Worm (Caenorhabditis elegans) whole organism, L2 larva: ENCODE results near the gene srw-97.

ENCODE experiments used
- C34F6.9 ChIP-seq: fragments of 150-350 bp; optimal IDR thresholded peaks from 2 replicates; lab custom pipeline; 2014; ENCODE audit warnings: missing biosample characterization, missing genetic modification characterization
- F13H6.1 ChIP-seq: sonication (generic microtip); optimal IDR thresholded peaks from 2 replicates; lab custom pipeline; 2016; ENCODE audit warnings: missing genetic modification characterization, missing compliant biosample characterization
- R02D3.7 ChIP-seq: fragments of 150-350 bp; optimal IDR thresholded peaks from 2 replicates; lab custom pipeline; 2014; ENCODE audit warnings: missing biosample characterization, missing genetic modification characterization
- Y55F3AM.14 ChIP-seq: fragments of 200-800 bp; sonication (Bioruptor generic); optimal IDR thresholded peaks from 2 replicates; lab custom pipeline; 2018; ENCODE audit warnings: mild to moderate bottlenecking, missing genetic modification characterization, missing compliant biosample characterization
- ZK546.5 ChIP-seq: sonication (generic microtip); optimal IDR thresholded peaks from 2 replicates; lab custom pipeline; 2017; ENCODE audit warnings: missing biosample characterization, missing genetic modification characterization
- alr-1 ChIP-seq: fragments of 150-350 bp; optimal IDR thresholded peaks from 2 replicates; lab custom pipeline; 2014; ENCODE audit warnings: missing biosample characterization, missing genetic modification characterization
- aly-2 ChIP-seq: fragments of 150-350 bp; optimal IDR thresholded peaks from 2 replicates; lab custom pipeline; 2014; ENCODE audit warnings: missing biosample characterization, missing genetic modification characterization
- ama-1 ChIP-seq: fragments of 150-350 bp; optimal IDR thresholded peaks from 2 replicates; lab custom pipeline; 2018; ENCODE audit warnings: inconsistent platforms
- blmp-1 ChIP-seq: sonication (generic microtip); optimal IDR thresholded peaks from 2 replicates; lab custom pipeline; 2017; ENCODE audit warnings: missing genetic modification characterization, mild to moderate bottlenecking, missing compliant biosample characterization, antibody characterized with exemption, moderate library complexity; ENCODE audit not compliant: insufficient read depth
- ceh-16 ChIP-seq: fragments of 150-350 bp; optimal IDR thresholded peaks from 2 replicates; lab custom pipeline; 2014; ENCODE audit warnings: missing biosample characterization, missing genetic modification characterization
- crh-2 ChIP-seq: sonication (generic microtip); optimal IDR thresholded peaks from 2 replicates; lab custom pipeline; 2017; ENCODE audit warnings: missing biosample characterization, missing genetic modification characterization
- dmd-4 ChIP-seq: sonication (generic microtip); optimal IDR thresholded peaks from 2 replicates; lab custom pipeline; 2017; ENCODE audit warnings: missing biosample characterization, missing genetic modification characterization
- egl-27 ChIP-seq: sonication (generic microtip); optimal IDR thresholded peaks from 3 replicates; lab custom pipeline; 2017; ENCODE audit warnings: missing biosample characterization, missing genetic modification reagents, missing genetic modification characterization
- elt-1 ChIP-seq: fragments of 150-350 bp; optimal IDR thresholded peaks from 2 replicates; lab custom pipeline; 2014; ENCODE audit warnings: missing biosample characterization, missing genetic modification characterization
- elt-3 ChIP-seq: sonication (generic microtip); optimal IDR thresholded peaks from 2 replicates; lab custom pipeline; 2017; ENCODE audit warnings: missing biosample characterization, missing genetic modification characterization
- fos-1 ChIP-seq: fragments of 150-350 bp; optimal IDR thresholded peaks from 2 replicates; lab custom pipeline; 2014; ENCODE audit warnings: missing biosample characterization, missing genetic modification characterization
- lin-11 ChIP-seq: fragments of 150-350 bp; sonication (generic microtip); optimal IDR thresholded peaks from 2 replicates; lab custom pipeline; 2014; ENCODE audit warnings: missing biosample characterization, missing genetic modification characterization, inconsistent platforms, mixed read lengths
- lin-13 ChIP-seq: fragments of 150-350 bp; optimal IDR thresholded peaks from 2 replicates; lab custom pipeline; 2014; ENCODE audit warnings: missing biosample characterization, missing genetic modification reagents, missing genetic modification characterization
- lin-39 ChIP-seq: fragments of 150-350 bp; optimal IDR thresholded peaks from 2 replicates; lab custom pipeline; 2014; ENCODE audit warnings: missing biosample characterization, missing genetic modification reagents, missing genetic modification characterization
- mbf-1 ChIP-seq: sonication (generic microtip); optimal IDR thresholded peaks from 2 replicates; lab custom pipeline; 2017; ENCODE audit warnings: missing biosample characterization, missing genetic modification characterization
- mdl-1 ChIP-seq, 2 experiments: fragments of 150-350 bp in 1 of 2; sonication (generic microtip) in 1 of 2; optimal IDR thresholded peaks; 2 replicates each; lab custom pipeline; 2017; ENCODE audit warnings: missing biosample characterization in 2 of 2, missing genetic modification characterization in 2 of 2
- nhr-10 ChIP-seq: sonication (generic microtip); optimal IDR thresholded peaks from 2 replicates; lab custom pipeline; 2017; ENCODE audit warnings: missing biosample characterization, missing genetic modification characterization
- nhr-11 ChIP-seq: fragments of 150-350 bp; optimal IDR thresholded peaks from 2 replicates; lab custom pipeline; 2014; ENCODE audit warnings: missing biosample characterization, missing genetic modification characterization
- nhr-21 ChIP-seq: fragments of 150-350 bp; optimal IDR thresholded peaks from 2 replicates; lab custom pipeline; 2014; ENCODE audit warnings: missing biosample characterization, missing genetic modification characterization
- nhr-23 ChIP-seq: fragments of 150-350 bp; optimal IDR thresholded peaks from 2 replicates; lab custom pipeline; 2014; ENCODE audit warnings: missing biosample characterization, missing genetic modification reagents, missing genetic modification characterization
- nhr-237 ChIP-seq: fragments of 150-350 bp; optimal IDR thresholded peaks from 2 replicates; lab custom pipeline; 2014; ENCODE audit warnings: missing biosample characterization, missing genetic modification characterization
- nhr-25 ChIP-seq: fragments of 150-350 bp; sonication (generic microtip); optimal IDR thresholded peaks from 3 replicates; lab custom pipeline; 2014; ENCODE audit warnings: missing biosample characterization, missing genetic modification characterization
- nhr-6 ChIP-seq: fragments of 150-350 bp; optimal IDR thresholded peaks from 2 replicates; lab custom pipeline; 2014; ENCODE audit warnings: missing biosample characterization, missing genetic modification characterization
- peb-1 ChIP-seq: fragments of 150-350 bp; optimal IDR thresholded peaks from 2 replicates; lab custom pipeline; 2014; ENCODE audit warnings: missing biosample characterization, missing genetic modification characterization
- sem-4 ChIP-seq: fragments of 150-350 bp; optimal IDR thresholded peaks from 2 replicates; lab custom pipeline; 2014; ENCODE audit warnings: missing biosample characterization, missing genetic modification reagents, missing genetic modification characterization
- skn-1 ChIP-seq: sonication (generic microtip); optimal IDR thresholded peaks from 2 replicates; lab custom pipeline; 2017; ENCODE audit warnings: missing biosample characterization, missing genetic modification characterization
- sma-3 ChIP-seq: sonication (generic microtip); optimal IDR thresholded peaks from 2 replicates; lab custom pipeline; 2016; ENCODE audit warnings: missing genetic modification reagents, missing genetic modification characterization, missing compliant biosample characterization
- snpc-4 ChIP-seq: fragments of 150-350 bp; optimal IDR thresholded peaks from 2 replicates; lab custom pipeline; 2014; ENCODE audit warnings: missing biosample characterization, missing genetic modification characterization
- unc-39 ChIP-seq: fragments of 150-350 bp; optimal IDR thresholded peaks from 2 replicates; lab custom pipeline; 2014; ENCODE audit warnings: missing biosample characterization, missing genetic modification characterization
- unc-55 ChIP-seq: fragments of 150-350 bp; sonication (generic microtip); optimal IDR thresholded peaks from 3 replicates; lab custom pipeline; 2014; ENCODE audit warnings: missing biosample characterization, missing genetic modification reagents, missing genetic modification characterization
- ztf-1 ChIP-seq: fragments of 200-800 bp; sonication (Bioruptor generic); conservative IDR thresholded peaks from 2 replicates; pipeline ENCODE4 v1.3.6; 2022; ENCODE audit warnings: missing genetic modification characterization, missing compliant biosample characterization
- ztf-11 ChIP-seq: sonication (generic microtip); optimal IDR thresholded peaks from 2 replicates; lab custom pipeline; 2017; ENCODE audit warnings: missing biosample characterization, missing genetic modification characterization

Gene srw-97

ce11 chrII:1703363-1703762, 34.5 kb upstream of the srw-97 start, which contains the start of gene fbxb-47:
TSS of gene fbxb-47 (minus strand) at chrII:1703463.
- no peak for TF ChIP-seq skn-1 (tag; lab: Kevin White, UChicago)
- TF ChIP-seq ZK546.5 (tag; lab: Kevin White, UChicago), result no peak
- no peak for TF ChIP-seq nhr-10
- TF ChIP-seq R02D3.7 (tag; lab: Kevin White, UChicago), result no peak
- TF ChIP-seq dmd-4 (tag; lab: Kevin White, UChicago), result no peak
- no peak for TF ChIP-seq ztf-1 (GFP tag; lab: Robert Waterston, UW)
- no peak for TF ChIP-seq sem-4
- no peak for TF ChIP-seq nhr-21
- no peak for TF ChIP-seq blmp-1 (tag; lab: Kevin White, UChicago)
- no peak for TF ChIP-seq elt-3 (tag; lab: Kevin White, UChicago)
- TF ChIP-seq unc-39 (tag; lab: Kevin White, UChicago), result no peak
- no peak for TF ChIP-seq lin-11
- TF ChIP-seq mdl-1 (tag; optimal IDR thresholded peaks at IDR 0.05; lab: Kevin White, UChicago), result no peak
- no peak for TF ChIP-seq lin-13 (GFP tag; lab: Kevin White, UChicago)
- TF ChIP-seq fos-1 (tag; lab: Kevin White, UChicago), result no peak
- no peak for TF ChIP-seq ceh-16 (tag; lab: Kevin White, UChicago)
- no peak for TF ChIP-seq nhr-11
- TF ChIP-seq nhr-237, result no peak
- no peak for TF ChIP-seq egl-27 (tag; lab: Kevin White, UChicago)

DNA sequence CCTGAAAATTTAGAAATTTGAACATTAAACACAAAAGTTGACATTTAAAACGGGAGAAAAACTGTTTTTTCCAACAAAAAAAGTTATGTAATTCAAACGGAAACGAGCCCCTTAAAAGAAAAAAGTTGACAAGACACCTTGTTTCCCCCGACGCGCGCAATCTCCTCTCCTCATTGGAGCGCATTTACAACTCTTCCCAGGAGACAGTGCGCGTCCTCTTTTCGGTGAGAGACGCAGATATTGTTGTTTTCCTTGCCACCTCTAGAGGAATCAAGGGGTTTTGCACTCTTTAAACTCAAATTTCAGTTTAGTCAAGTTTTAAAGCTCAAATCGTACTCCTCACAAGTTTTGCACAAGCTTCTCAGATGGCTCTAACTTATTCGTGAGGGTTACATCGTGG, 27.0 kb upstream of the srw-97 start, which contains the start of gene F58E1.13:
TSS of gene F58E1.13 (minus strand) at position 12 of the 400 bp plus-strand sequence.
- no peak for TF ChIP-seq elt-1 (tag; lab: Kevin White, UChicago)
- no peak for TF ChIP-seq dmd-4 (tag; lab: Kevin White, UChicago)
- TF ChIP-seq nhr-21, result no peak
- TF ChIP-seq C34F6.9, result no peak
- no peak for TF ChIP-seq lin-11
- no peak for TF ChIP-seq nhr-237
- no peak for TF ChIP-seq skn-1 (tag; lab: Kevin White, UChicago)
- TF ChIP-seq Y55F3AM.14, result no peak
- TF ChIP-seq ztf-11 (tag; lab: Kevin White, UChicago), result no peak
- no peak for TF ChIP-seq nhr-11
- TF ChIP-seq peb-1 (tag; lab: Kevin White, UChicago), result no peak
- no peak for TF ChIP-seq nhr-25
- TF ChIP-seq snpc-4, result no peak
- no peak for TF ChIP-seq blmp-1 (tag; lab: Kevin White, UChicago)
- TF ChIP-seq lin-39, result no peak
- no peak for TF ChIP-seq sma-3 (GFP tag; lab: Kevin White, UChicago)

DNA sequence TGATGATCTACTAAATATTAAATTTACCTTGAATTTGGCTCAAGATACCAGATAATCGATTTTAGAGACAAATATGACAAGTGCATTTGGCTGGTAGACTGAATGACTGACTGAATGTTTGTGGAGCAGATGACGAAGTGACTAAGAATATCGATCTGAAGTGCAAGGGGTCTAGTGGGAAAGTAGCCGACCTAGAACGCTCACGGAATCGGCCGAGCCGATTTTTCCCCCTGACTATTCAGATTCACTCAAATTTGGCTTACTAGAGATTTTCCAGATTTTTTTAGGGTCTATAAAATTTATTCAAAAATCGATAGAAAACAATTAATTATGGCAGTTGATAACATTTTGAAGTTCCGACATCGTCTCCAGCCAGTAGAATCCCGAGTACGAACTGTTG, 25.7 kb upstream of the srw-97 start, which contains the start of gene fbxc-26:
TSS of gene fbxc-26 (minus strand) at position 101 of the 400 bp plus-strand sequence.
- TF ChIP-seq mbf-1 (tag; lab: Kevin White, UChicago), result no peak
- no peak for TF ChIP-seq crh-2 (tag; lab: Kevin White, UChicago)
- no peak for TF ChIP-seq aly-2 (tag; lab: Kevin White, UChicago)
- TF ChIP-seq ztf-11 (tag; lab: Kevin White, UChicago), result no peak
- no peak for TF ChIP-seq unc-55
- no peak for TF ChIP-seq ama-1 (lab: Kevin White, UChicago)
- no peak for TF ChIP-seq nhr-23 (tag; lab: Kevin White, UChicago)
- no peak for TF ChIP-seq C34F6.9
- no peak for TF ChIP-seq nhr-11
- no peak for TF ChIP-seq R02D3.7 (tag; lab: Kevin White, UChicago)
- no peak for TF ChIP-seq Y55F3AM.14
- TF ChIP-seq skn-1 (tag; lab: Kevin White, UChicago), result no peak
- no peak for TF ChIP-seq blmp-1 (tag; lab: Kevin White, UChicago)
- no peak for TF ChIP-seq nhr-6 (tag; lab: Kevin White, UChicago)
- no peak for TF ChIP-seq ceh-16 (tag; lab: Kevin White, UChicago)
- TF ChIP-seq snpc-4, result no peak
- TF ChIP-seq, all 48 proteins: peak for 0

DNA sequence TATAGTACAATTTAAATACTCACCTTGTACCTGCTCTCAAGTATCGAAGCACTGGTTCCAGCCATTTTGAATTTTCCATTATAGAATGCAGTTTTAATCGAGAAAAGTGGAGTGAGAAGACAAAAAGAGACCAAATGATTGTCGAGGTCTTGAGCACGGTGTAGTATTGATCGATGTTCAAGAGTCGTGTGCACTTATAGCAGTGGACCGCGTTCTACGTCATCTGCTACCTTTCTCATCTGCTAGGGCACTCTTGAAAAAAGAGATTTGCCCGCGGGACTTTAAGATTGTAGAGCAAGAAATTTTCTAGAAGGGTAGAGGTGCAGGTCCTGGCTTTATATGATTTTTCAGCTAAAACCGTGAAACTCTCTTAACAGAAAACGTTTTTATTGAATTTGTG, 24.0 kb upstream of the srw-97 start, which contains the start of gene fbxc-21:
TSS of gene fbxc-21 (minus strand) at position 101 of the 400 bp plus-strand sequence.
- no peak for TF ChIP-seq ztf-11 (tag; lab: Kevin White, UChicago)
- TF ChIP-seq lin-13 (GFP tag; lab: Kevin White, UChicago), result no peak
- TF ChIP-seq alr-1 (tag; lab: Kevin White, UChicago), result no peak
- TF ChIP-seq C34F6.9, result no peak
- no peak for TF ChIP-seq F13H6.1 (tag; lab: Kevin White, UChicago)
- no peak for TF ChIP-seq R02D3.7 (tag; lab: Kevin White, UChicago)
- TF ChIP-seq ceh-16 (tag; lab: Kevin White, UChicago), result no peak
- TF ChIP-seq nhr-11, result no peak
- TF ChIP-seq ztf-1 (GFP tag; lab: Robert Waterston, UW), result no peak
- no peak for TF ChIP-seq nhr-10
